Worm (Caenorhabditis elegans): ENCODE results near the gene cdf-2.
A peak's percentile ranks its signal among the peaks of the same experiment; 100 is the strongest.

DNA sequence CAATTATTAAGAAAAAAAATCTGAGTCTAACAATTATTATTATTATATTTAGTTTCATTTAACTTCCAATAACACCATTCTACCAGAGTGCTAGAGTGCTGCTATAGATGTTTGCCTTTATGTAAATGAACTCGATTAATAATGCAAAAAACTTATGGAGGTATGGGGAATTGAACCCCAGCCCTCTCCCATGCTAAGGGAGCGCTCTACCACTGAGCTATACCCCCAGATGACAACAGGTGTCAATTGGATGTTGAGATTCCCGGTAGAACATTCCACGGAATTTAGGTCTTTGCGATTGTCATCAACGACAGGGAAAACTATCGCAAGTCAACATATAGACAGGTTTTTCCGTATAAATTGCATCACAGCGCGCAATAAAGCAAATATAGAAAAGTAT is 8.7 kb downstream of the cdf-2 start:
- TF ChIP-seq W03F9.2 (tag; optimal IDR thresholded peaks at IDR 0.05) (peak; percentile 57), him-1 (tag; optimal IDR thresholded peaks at IDR 0.05) (no peak), dao-5 (tag; optimal IDR thresholded peaks at IDR 0.05) (peak; percentile 83)
